Fruit fly (Drosophila melanogaster) whole organism, embryonic: ENCODE data around the gene trbd.

Experiments used
- CG16779 ChIP-seq: fragments of 200-800 bp; sonication (Bioruptor generic); IDR thresholded peaks from 2 replicates; pipeline ENCODE4 v1.3.6; 2022; ENCODE audit warnings: missing biosample characterization, missing genetic modification characterization
- CG18011 ChIP-seq: fragments of 200-800 bp; sonication (Bioruptor generic); optimal IDR thresholded peaks from 2 replicates; lab custom pipeline; 2017; ENCODE audit warnings: missing biosample characterization, missing genetic modification characterization, mild to moderate bottlenecking, moderate library complexity, missing genotype
- CG31365 ChIP-seq: fragments of 200-800 bp; sonication (Bioruptor generic); optimal IDR thresholded peaks from 2 replicates; lab custom pipeline; 2018; ENCODE audit warnings: missing biosample characterization, mild to moderate bottlenecking, missing genetic modification characterization
- CG31388 ChIP-seq: fragments of 200-800 bp; sonication (Bioruptor generic); optimal IDR thresholded peaks from 2 replicates; lab custom pipeline; 2016; ENCODE audit warnings: missing biosample characterization, missing genetic modification characterization
- CG3163 ChIP-seq: fragments of 200-800 bp; sonication (Bioruptor generic); optimal IDR thresholded peaks from 3 replicates; lab custom pipeline; 2016; ENCODE audit warnings: missing biosample characterization, missing genetic modification characterization
- Camta ChIP-seq: fragments of 200-800 bp; sonication (Bioruptor generic); optimal IDR thresholded peaks from 2 replicates; lab custom pipeline; 2016; ENCODE audit warnings: missing biosample characterization, missing genetic modification characterization
- Dbx ChIP-seq: fragments of 200-800 bp; sonication (Bioruptor generic); IDR thresholded peaks from 3 replicates; pipeline ENCODE4 v1.3.6; 2022; ENCODE audit warnings: missing biosample characterization, missing genetic modification characterization
- abd-A ChIP-seq: fragments of 200-800 bp; sonication (Bioruptor generic); optimal IDR thresholded peaks from 3 replicates; lab custom pipeline; 2019; ENCODE audit warnings: missing biosample characterization, mild to moderate bottlenecking, missing genetic modification characterization, moderate library complexity
- h ChIP-seq: fragments of >200 bp; optimal IDR thresholded peaks from 2 replicates; lab custom pipeline; 2017
- nerfin-1 ChIP-seq: fragments of 200-800 bp; sonication (Bioruptor generic); optimal IDR thresholded peaks from 3 replicates; lab custom pipeline; 2019; ENCODE audit warnings: missing biosample characterization, mild to moderate bottlenecking, missing genetic modification characterization, moderate library complexity
- pnt ChIP-seq: fragments of 200-800 bp; sonication (Bioruptor generic); optimal IDR thresholded peaks from 3 replicates; lab custom pipeline; 2016; ENCODE audit warnings: missing biosample characterization, missing genetic modification characterization

DNA sequence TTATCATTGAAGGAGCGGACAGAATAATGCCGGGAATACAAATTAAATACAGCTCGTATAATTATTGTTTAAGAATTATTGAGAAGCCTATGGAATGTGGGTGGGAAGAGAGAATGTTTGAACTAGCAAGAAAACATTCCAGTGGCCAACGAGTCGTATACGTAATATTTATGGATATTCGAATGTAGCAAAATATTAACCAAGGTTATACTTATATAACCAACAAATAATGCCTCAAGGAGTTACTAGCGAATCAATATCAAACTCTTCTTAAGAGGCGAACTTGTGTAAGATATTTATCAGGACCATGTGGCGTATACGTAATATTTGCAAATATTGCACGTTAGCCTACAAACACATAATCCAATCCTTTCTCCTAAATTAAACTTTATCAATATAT lies 45.4 kb downstream of the trbd start:
- no peak for TF ChIP-seq nerfin-1 (tag; lab: Kevin White, UChicago)
- no peak for TF ChIP-seq pnt (GFP tag; lab: Kevin White, UChicago)
- TF ChIP-seq CG31365 (tag; lab: Kevin White, UChicago), result no peak
- TF ChIP-seq CG31388 (GFP tag; lab: Kevin White, UChicago), result no peak
- no peak for TF ChIP-seq CG3163 (GFP tag; lab: Kevin White, UChicago)
- TF ChIP-seq h (lab: Kevin White, UChicago), result no peak
- no peak for TF ChIP-seq CG18011 (GFP tag; lab: Kevin White, UChicago)
- TF ChIP-seq abd-A (tag; lab: Kevin White, UChicago), result no peak
- TF ChIP-seq Camta, result no peak
- TF ChIP-seq Dbx (GFP tag; lab: Robert Waterston, UW), result no peak
- TF ChIP-seq CG16779 (GFP tag; lab: Robert Waterston, UW), result no peak
